Fruit fly (Drosophila melanogaster) whole organism, larva: ENCODE data around the gene Nup43.

Experiments used
- noc ChIP-seq: fragments of 200-800 bp; sonication (Bioruptor generic); optimal IDR thresholded peaks from 3 replicates; lab custom pipeline; 2019; ENCODE audit warnings: missing biosample characterization, mild to moderate bottlenecking, missing genetic modification characterization, moderate library complexity

The Nup43 gene

dm6 chr3R:18365978-18366643 is at the start of gene Nup43, which contains the start of gene WRNexo:
Nup43 (plus strand) TSS chr3R:18366638.
WRNexo (minus strand) TSS chr3R:18366162.
- no peak for TF ChIP-seq noc (tag; lab: Kevin White, UChicago)

dm6 chr3R:18328842-18329241 is 37.6 kb upstream of the Nup43 start, which contains the start of gene naz:
naz (minus strand) TSS chr3R:18328942.
- no peak for TF ChIP-seq noc (tag; lab: Kevin White, UChicago)

dm6 chr3R:18338493-18338892 is 27.9 kb upstream of the Nup43 start:
- no peak for TF ChIP-seq noc (tag; lab: Kevin White, UChicago)

- no peak for TF ChIP-seq noc (tag; lab: Kevin White, UChicago)
Observed at dm6 chr3R:18355781-18356180, 10.7 kb upstream of the Nup43 start.

DNA sequence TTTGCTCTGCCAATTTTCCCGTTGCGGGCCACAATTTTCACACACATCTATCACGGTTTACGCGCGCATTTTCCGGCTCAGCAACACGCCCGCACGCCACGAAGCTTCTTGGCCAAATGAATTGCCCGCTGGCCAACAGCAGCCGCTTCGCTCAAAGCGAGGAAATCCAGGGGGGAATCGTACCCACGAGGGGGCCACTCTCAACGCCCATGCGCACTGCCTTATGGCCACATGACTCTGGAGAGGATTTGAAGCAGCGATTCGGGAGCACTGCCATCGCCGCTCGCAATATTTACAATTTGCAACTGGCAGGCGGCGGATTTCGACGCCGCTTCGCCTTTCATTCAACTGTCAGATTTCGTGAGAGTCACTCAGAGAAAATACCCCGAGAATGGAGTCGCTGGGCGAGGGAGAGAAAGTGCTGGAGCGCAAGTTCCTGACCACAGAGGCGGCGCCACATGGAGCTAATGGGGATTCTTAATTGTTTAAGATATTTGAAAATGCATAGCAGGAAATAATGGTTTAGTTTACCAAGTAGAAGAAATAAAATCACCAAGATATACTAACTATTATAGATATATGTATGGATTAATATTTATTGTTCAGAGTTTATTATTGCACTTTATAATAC is 5.7 kb upstream of the Nup43 start, which contains the start of gene CG15803:
CG15803 (minus strand) TSS at position 99 of the 631 bp plus-strand sequence.
- TF ChIP-seq noc (tag; lab: Kevin White, UChicago), result no peak

DNA sequence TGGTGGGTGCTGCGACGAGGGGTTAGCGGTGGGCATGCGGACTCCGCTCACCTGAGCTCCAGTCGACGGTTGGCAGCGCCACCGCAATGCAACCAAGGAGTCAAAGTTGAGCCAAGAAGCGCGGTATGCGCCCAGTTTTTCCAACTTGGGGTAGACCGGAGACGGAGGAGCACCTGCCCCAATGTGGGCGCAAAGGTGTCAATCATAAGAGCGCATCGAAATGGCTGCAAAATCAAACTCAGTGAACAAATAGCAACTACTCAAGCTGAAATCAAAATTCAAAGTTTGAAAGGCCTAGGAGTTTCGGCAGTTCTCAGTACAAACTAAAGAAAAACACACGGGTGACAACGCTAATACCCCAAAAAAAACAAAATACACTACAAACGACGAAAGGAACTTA is 4.7 kb upstream of the Nup43 start, which contains the start of gene hmw:
hmw (plus strand) TSS at position 301 of the 400 bp plus-strand sequence.
- TF ChIP-seq noc (tag; lab: Kevin White, UChicago), result no peak

DNA sequence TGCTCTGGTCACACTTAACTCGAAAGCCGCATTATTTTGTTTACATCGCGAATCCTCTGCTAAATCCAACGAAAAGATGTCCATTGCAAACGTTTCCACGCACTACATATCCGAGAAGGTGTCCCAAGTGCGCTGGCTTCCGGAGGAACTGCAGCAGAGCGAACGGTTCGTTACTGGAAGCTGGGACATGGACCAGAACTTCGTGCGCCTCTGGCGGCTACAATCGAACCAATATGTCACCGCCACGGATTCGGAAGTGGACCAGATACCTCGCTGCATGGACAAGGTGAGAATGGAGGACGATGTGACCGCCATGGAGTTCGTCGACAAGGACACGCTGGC is 177 bp downstream of the Nup43 start:
- TF ChIP-seq noc (tag; lab: Kevin White, UChicago), result no peak

dm6 chr3R:18368595-18368994 is 2.2 kb downstream of the Nup43 start:
- TF ChIP-seq noc (tag; lab: Kevin White, UChicago), result no peak

DNA sequence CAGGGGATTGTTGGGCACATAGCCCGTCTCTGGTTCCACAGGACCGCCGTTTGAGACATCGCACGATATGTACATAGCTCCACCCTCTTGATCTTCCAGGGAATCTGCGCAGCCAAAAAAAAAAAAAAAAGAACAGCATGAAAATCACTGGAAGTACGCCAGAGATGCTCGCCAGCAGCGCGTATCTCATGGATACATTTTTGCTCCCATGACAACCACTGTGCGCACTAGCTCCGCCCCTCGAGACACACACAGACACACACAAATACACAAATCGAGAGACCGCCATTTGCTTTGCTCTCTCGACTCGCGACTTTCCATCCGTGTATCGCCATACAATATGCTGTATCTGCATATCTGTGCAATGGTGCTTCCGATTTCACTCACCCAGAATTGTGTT is 4.9 kb downstream of the Nup43 start:
- no peak for TF ChIP-seq noc (tag; lab: Kevin White, UChicago)

- no peak for TF ChIP-seq noc (tag; lab: Kevin White, UChicago)
Observed at dm6 chr3R:18372688-18373304, 6.4 kb downstream of the Nup43 start, which contains the start of gene gl. gl (minus strand) TSS chr3R:18372738.

DNA sequence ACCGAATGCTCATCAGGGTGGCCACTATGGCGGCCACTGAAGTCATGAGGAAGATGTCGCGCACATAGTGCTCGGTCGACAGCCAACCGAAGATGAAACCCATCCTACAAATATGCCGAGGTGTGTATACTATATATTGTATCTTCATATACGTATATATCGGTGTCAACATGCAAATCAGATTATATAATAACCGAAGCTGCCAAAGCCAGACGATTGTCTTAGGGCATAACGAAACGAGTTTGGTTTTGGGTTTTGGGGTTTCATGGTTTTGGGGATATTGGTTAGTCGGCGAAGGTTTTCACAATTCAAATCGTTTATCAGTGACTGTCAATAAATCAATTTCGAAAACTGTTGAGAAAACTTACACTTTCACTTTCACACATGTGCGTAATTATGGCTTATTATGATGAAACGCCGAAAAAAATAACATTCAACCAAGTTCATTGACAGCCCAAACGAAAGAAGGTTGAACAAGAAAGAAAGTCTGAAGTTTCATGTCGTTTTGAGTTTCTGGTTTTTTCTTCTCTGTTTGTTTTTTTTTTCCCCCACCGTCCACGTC is 13.9 kb downstream of the Nup43 start:
- TF ChIP-seq noc (tag; lab: Kevin White, UChicago), result no peak

dm6 chr3R:18381014-18381512 is 14.6 kb downstream of the Nup43 start, which contains the start of gene CG7675:
CG7675 (minus strand) TSS chr3R:18381178.
- no peak for TF ChIP-seq noc (tag; lab: Kevin White, UChicago)

dm6 chr3R:18384972-18385371 is 18.5 kb downstream of the Nup43 start, which contains the start of gene CG14309:
CG14309 (minus strand) TSS chr3R:18385072.
- no peak for TF ChIP-seq noc (tag; lab: Kevin White, UChicago)

DNA sequence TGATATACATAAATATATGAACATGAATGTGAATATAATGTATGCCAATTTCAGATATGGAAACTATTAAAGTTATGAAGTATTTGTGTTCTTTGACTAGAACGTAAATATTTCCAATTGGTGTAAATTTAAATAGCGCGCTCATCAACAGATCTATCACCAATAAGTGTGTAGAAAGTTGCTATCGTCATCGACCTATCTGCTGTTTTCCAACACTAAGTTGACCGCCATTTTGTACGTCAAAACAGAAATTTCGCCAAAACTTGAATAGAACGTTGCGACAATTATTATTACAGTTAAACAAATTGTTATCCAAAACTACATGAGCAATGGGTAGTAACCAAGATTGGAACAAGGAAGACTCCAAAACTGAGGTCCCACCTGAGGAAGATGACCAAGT is 19.2 kb downstream of the Nup43 start, which contains the start of gene cona:
cona (plus strand) TSS at position 236 of the 400 bp plus-strand sequence.
- TF ChIP-seq noc (tag; lab: Kevin White, UChicago), result no peak

dm6 chr3R:18389790-18390189 is 23.4 kb downstream of the Nup43 start, which contains the start of gene Vha100-4:
Vha100-4 (minus strand) TSS chr3R:18389805.
- no peak for TF ChIP-seq noc (tag; lab: Kevin White, UChicago)

DNA sequence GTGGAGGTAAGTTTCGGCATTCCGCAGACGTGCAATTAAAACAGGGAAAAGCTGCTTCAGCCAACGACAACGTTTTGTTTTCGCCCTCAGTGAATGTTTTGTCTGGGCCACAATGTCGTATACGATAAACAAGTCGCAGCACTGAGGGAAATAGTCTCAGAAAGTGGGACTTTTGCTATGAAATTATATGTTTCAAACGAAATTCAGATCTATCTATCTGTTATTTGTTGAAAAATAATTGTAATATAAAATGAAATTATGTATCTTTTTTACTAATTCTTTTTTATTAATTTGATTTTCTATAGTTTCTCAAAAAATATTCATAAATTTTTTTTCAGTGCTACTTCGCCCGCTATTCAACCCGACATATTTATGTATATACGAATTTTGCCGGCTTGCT is 27.0 kb downstream of the Nup43 start:
- peak; percentile 55 for TF ChIP-seq noc (tag; lab: Kevin White, UChicago)
